Fruit fly (Drosophila melanogaster): ENCODE measurements around the gene CG17928.
A peak's percentile ranks its signal among the peaks of the same experiment; 100 is the strongest.

The CG17928 gene

dm6 chr2L:16801578-16802152 lies 10.3 kb downstream of the CG17928 start:
- no peak for TF ChIP-seq Ravus (GFP tag; IDR thresholded peaks at IDR 0.05)
- no peak for TF ChIP-seq CG6813 (GFP tag; optimal IDR thresholded peaks at IDR 0.05)
- peak; percentile 24 for TF ChIP-seq sd (tag; optimal IDR thresholded peaks at IDR 0.05)
- peak; percentile 74 for TF ChIP-seq Dp (GFP tag; optimal IDR thresholded peaks at IDR 0.05)
- peak; percentile 2 for TF ChIP-seq salm (tag; optimal IDR thresholded peaks at IDR 0.05)
- peak; percentile 34 for TF ChIP-seq Lhr (GFP tag; optimal IDR thresholded peaks at IDR 0.05)
- TF ChIP-seq CG6175 (GFP tag; IDR thresholded peaks at IDR 0.05), result no peak
- TF ChIP-seq CG3065 (GFP tag; optimal IDR thresholded peaks at IDR 0.05), result no peak
- TF ChIP-seq CG18764 (GFP tag; optimal IDR thresholded peaks at IDR 0.05), result no peak
- peak; percentile 32; the same call in 1 of the 2 replicates for TF ChIP-seq CG13287 (GFP tag; IDR thresholded peaks at IDR 0.05; ENCODE audit: partially characterized antibody)
- TF ChIP-seq chinmo (GFP tag; IDR thresholded peaks at IDR 0.05; ENCODE audit: partially characterized antibody), result 0 out of 4 replicates have a peak, but pooled peaks have one; percentile 18
- no peak for TF ChIP-seq CG2875 (GFP tag; optimal IDR thresholded peaks at IDR 0.05)
- TF ChIP-seq HmgZ (tag; optimal IDR thresholded peaks at IDR 0.05), result peak; percentile 4
- TF ChIP-seq HmgD (GFP tag; optimal IDR thresholded peaks at IDR 0.05), result no peak
- no peak for TF ChIP-seq slbo (GFP tag; IDR thresholded peaks at IDR 0.05)
- no peak for TF ChIP-seq B-H2 (GFP tag; optimal IDR thresholded peaks at IDR 0.05)
- TF ChIP-seq mirr (GFP tag; optimal IDR thresholded peaks at IDR 0.05), result peak; percentile 100
- peak; percentile 78 for TF ChIP-seq CG34376 (GFP tag; optimal IDR thresholded peaks at IDR 0.05)
- TF ChIP-seq CG10543 (GFP tag; optimal IDR thresholded peaks at IDR 0.05), result peak; percentile 4
- no peak for TF ChIP-seq CG10267 (tag; optimal IDR thresholded peaks at IDR 0.05)
- peak; percentile 83 for TF ChIP-seq BtbVII (GFP tag; optimal IDR thresholded peaks at IDR 0.05)
- TF ChIP-seq CG4328 (GFP tag; optimal IDR thresholded peaks at IDR 0.05), result peak; percentile 2
- TF ChIP-seq D (optimal IDR thresholded peaks at IDR 0.05), result no peak
- no peak for TF ChIP-seq D (GFP tag; optimal IDR thresholded peaks at IDR 0.05)
- peak; percentile 35 for TF ChIP-seq lab (GFP tag; optimal IDR thresholded peaks at IDR 0.05)
- TF ChIP-seq tap (tag; optimal IDR thresholded peaks at IDR 0.05), result peak; percentile 17
- TF ChIP-seq pita (GFP tag; optimal IDR thresholded peaks at IDR 0.05), result peak; percentile 44
- TF ChIP-seq Opbp (GFP tag; IDR thresholded peaks at IDR 0.05; ENCODE audit: partially characterized antibody), result peak; percentile 51; the same call in 1 of the 3 replicates
- TF ChIP-seq CTCF (GFP tag; optimal IDR thresholded peaks at IDR 0.05), result peak; percentile 54
- TF ChIP-seq Trl (optimal IDR thresholded peaks at IDR 0.05), result no peak
- no peak for TF ChIP-seq Trl (GFP tag; optimal IDR thresholded peaks at IDR 0.05)
- peak; percentile 9; the same call in 1 of the 3 replicates for TF ChIP-seq row (GFP tag; IDR thresholded peaks at IDR 0.05)
- no peak for TF ChIP-seq CG1233 (GFP tag; optimal IDR thresholded peaks at IDR 0.05)
- peak; percentile 32 for TF ChIP-seq Hmr (GFP tag; optimal IDR thresholded peaks at IDR 0.05)
- peak; percentile 12 for TF ChIP-seq CG6854 (GFP tag; optimal IDR thresholded peaks at IDR 0.05)
- TF ChIP-seq pzg (GFP tag; optimal IDR thresholded peaks at IDR 0.05), result peak; percentile 16
- no peak for TF ChIP-seq ttk (GFP tag; IDR thresholded peaks at IDR 0.05)
- TF ChIP-seq CG18599 (GFP tag; optimal IDR thresholded peaks at IDR 0.05), result peak; percentile 6
- TF ChIP-seq fru (optimal IDR thresholded peaks at IDR 0.05), result no peak
- peak; percentile 75 for TF ChIP-seq GATAe (GFP tag; conservative IDR thresholded peaks at IDR 0.05)
- TF ChIP-seq Meics (GFP tag; optimal IDR thresholded peaks at IDR 0.05), result peak; percentile 100
- TF ChIP-seq Ets65A (GFP tag), result peak; percentile 13
- peak; percentile 94 for TF ChIP-seq CG3995 (GFP tag; optimal IDR thresholded peaks at IDR 0.05)
- TF ChIP-seq E2f2 (GFP tag; IDR thresholded peaks at IDR 0.05), result peak; percentile 78
- peak; percentile 88 for TF ChIP-seq grn (GFP tag; optimal IDR thresholded peaks at IDR 0.05)
- peak; percentile 67 for TF ChIP-seq Myb (GFP tag; optimal IDR thresholded peaks at IDR 0.05)
- TF ChIP-seq CG10366 (GFP tag; IDR thresholded peaks at IDR 0.05), result no peak
- peak; percentile 33 for TF ChIP-seq odd (GFP tag; optimal IDR thresholded peaks at IDR 0.05)
- TF ChIP-seq zen (tag; optimal IDR thresholded peaks at IDR 0.05), result no peak
- peak; percentile 52 for TF ChIP-seq stwl (tag; optimal IDR thresholded peaks at IDR 0.05)
- TF ChIP-seq exex (tag; optimal IDR thresholded peaks at IDR 0.05), result peak; percentile 99
